Worm (Caenorhabditis elegans): ENCODE results near the gene oac-12.

- TF ChIP-seq unc-62 (GFP tag; optimal IDR thresholded peaks at IDR 0.05): no peak
- TF ChIP-seq nhr-27 (tag; optimal IDR thresholded peaks at IDR 0.05): no peak
- no peak for TF ChIP-seq madf-10 (tag; optimal IDR thresholded peaks at IDR 0.05)
- no peak for TF ChIP-seq Y53G8AR.9 (GFP tag; conservative IDR thresholded peaks at IDR 0.05)
- TF ChIP-seq madf-6 (GFP tag; IDR thresholded peaks at IDR 0.05): no peak
- no peak for TF ChIP-seq mes-4 (tag; optimal IDR thresholded peaks at IDR 0.05)
- TF ChIP-seq ztf-25 (GFP tag; IDR thresholded peaks at IDR 0.05): no peak
Measured at ce11 chrV:4360018-4360417, 27.7 kb upstream of the oac-12 start.

Data from whole organism, young adult.